ENCODE assay signal across 1 fruit fly cellular context in genomic region chr3L:11819639-11820456, dm6.
TF ChIP-seq lines count a peak whose summit lies in the region.

No protein-coding gene starts in this region.

TF ChIP-seq in whole organism, embryonic, 481 proteins besides CTCF, POLR2A, EP300 and RAD21 (continued from another document):
- no peak for TF ChIP-seq Asciz (GFP tag; optimal IDR thresholded peaks at IDR 0.05; lab: Kevin White, UChicago)
- no peak for TF ChIP-seq CG4424 (GFP tag; optimal IDR thresholded peaks at IDR 0.05; lab: Kevin White, UChicago)
- no peak for TF ChIP-seq Lpt (GFP tag; optimal IDR thresholded peaks at IDR 0.05; lab: Kevin White, UChicago)
- no peak for TF ChIP-seq B-H2 (GFP tag; optimal IDR thresholded peaks at IDR 0.05; lab: Kevin White, UChicago)
- TF ChIP-seq Scr (GFP tag; IDR thresholded peaks at IDR 0.05; lab: Robert Waterston, UW; ENCODE audit: partially characterized antibody) = peak; percentile 19; the same call in 1 of the 2 replicates
- TF ChIP-seq run (tag; optimal IDR thresholded peaks at IDR 0.05; lab: Kevin White, UChicago) = no peak
- no peak for TF ChIP-seq ro (GFP tag; IDR thresholded peaks at IDR 0.05; lab: Robert Waterston, UW)
- TF ChIP-seq CG9437 (GFP tag; optimal IDR thresholded peaks at IDR 0.05; lab: Kevin White, UChicago) = peak; percentile 13
- peak; percentile 64 for TF ChIP-seq Xrp1 (GFP tag; IDR thresholded peaks at IDR 0.05; lab: Robert Waterston, UW)
- no peak for TF ChIP-seq Ravus (GFP tag; IDR thresholded peaks at IDR 0.05; lab: Robert Waterston, UW)
- peak; percentile 17 for TF ChIP-seq Atf-2 (GFP tag; optimal IDR thresholded peaks at IDR 0.05; lab: Kevin White, UChicago)
- peak; percentile 33 for TF ChIP-seq ems (GFP tag; optimal IDR thresholded peaks at IDR 0.05; lab: Kevin White, UChicago)
- no peak for TF ChIP-seq Sry-β (GFP tag; optimal IDR thresholded peaks at IDR 0.05; lab: Kevin White, UChicago)
- TF ChIP-seq CG9817 (tag; optimal IDR thresholded peaks at IDR 0.05; lab: Kevin White, UChicago) = peak; percentile 7
- TF ChIP-seq aop (GFP tag; IDR thresholded peaks at IDR 0.05; lab: Robert Waterston, UW) = no peak
- TF ChIP-seq Hr78 (GFP tag; optimal IDR thresholded peaks at IDR 0.05; lab: Kevin White, UChicago) = peak in 1 of 2 experiments; percentile 85
- peak; percentile 62; the same call in 1 of the 2 replicates for TF ChIP-seq CG14014 (GFP tag; IDR thresholded peaks at IDR 0.05; lab: Robert Waterston, UW)
- TF ChIP-seq emc (GFP tag; optimal IDR thresholded peaks at IDR 0.05; lab: Kevin White, UChicago) = no peak
- TF ChIP-seq CG17328 (GFP tag; IDR thresholded peaks at IDR 0.05; lab: Robert Waterston, UW) = peak; percentile 30; the same call in 1 of the 2 replicates
- peak; percentile 86 for TF ChIP-seq cg (GFP tag; optimal IDR thresholded peaks at IDR 0.05; lab: Kevin White, UChicago)
- peak; percentile 63 for TF ChIP-seq CrebB (tag; optimal IDR thresholded peaks at IDR 0.05; lab: Kevin White, UChicago)
- no peak for TF ChIP-seq Lhr (GFP tag; optimal IDR thresholded peaks at IDR 0.05; lab: Kevin White, UChicago)
- no peak for TF ChIP-seq dati (GFP tag; IDR thresholded peaks at IDR 0.05; lab: Robert Waterston, UW)
- TF ChIP-seq Hand (GFP tag; optimal IDR thresholded peaks at IDR 0.05; lab: Kevin White, UChicago) = peak; percentile 25
- TF ChIP-seq fd3F (GFP tag; optimal IDR thresholded peaks at IDR 0.05; lab: Kevin White, UChicago) = peak; percentile 16
- TF ChIP-seq BtbVII (GFP tag; optimal IDR thresholded peaks at IDR 0.05; lab: Kevin White, UChicago) = peak; percentile 86
- peak; percentile 1 for TF ChIP-seq NC2β (GFP tag; optimal IDR thresholded peaks at IDR 0.05; lab: Kevin White, UChicago)
- TF ChIP-seq sqz (GFP tag; optimal IDR thresholded peaks at IDR 0.05; lab: Kevin White, UChicago) = peak; percentile 72
- TF ChIP-seq bigmax (GFP tag; optimal IDR thresholded peaks at IDR 0.05; lab: Kevin White, UChicago) = no peak
- TF ChIP-seq Jarid2 (GFP tag; optimal IDR thresholded peaks at IDR 0.05; lab: Kevin White, UChicago) = peak; percentile 48
- no peak for TF ChIP-seq Hr51 (GFP tag; optimal IDR thresholded peaks at IDR 0.05; lab: Kevin White, UChicago)
- TF ChIP-seq Ptx1 (GFP tag; IDR thresholded peaks at IDR 0.05; lab: Robert Waterston, UW) = peak; percentile 33; the same call in 1 of the 2 replicates
- TF ChIP-seq stwl (tag; optimal IDR thresholded peaks at IDR 0.05; lab: Kevin White, UChicago) = no peak
- TF ChIP-seq dysf (GFP tag; IDR thresholded peaks at IDR 0.05; lab: Robert Waterston, UW) = peak; percentile 26; the same call in 1 of the 3 replicates
- peak; percentile 23; the same call in 1 of the 2 replicates for TF ChIP-seq unc-4 (GFP tag; IDR thresholded peaks at IDR 0.05; lab: Robert Waterston, UW; ENCODE audit: partially characterized antibody)
- TF ChIP-seq CG11696 (GFP tag; IDR thresholded peaks at IDR 0.05; lab: Robert Waterston, UW) = 0 out of 2 replicates have a peak, but pooled peaks have one; percentile 11
- TF ChIP-seq CG9609 (GFP tag; optimal IDR thresholded peaks at IDR 0.05; lab: Kevin White, UChicago) = no peak
- peak; percentile 11 for TF ChIP-seq nau (GFP tag; optimal IDR thresholded peaks at IDR 0.05; lab: Kevin White, UChicago)
- no peak for TF ChIP-seq ac (GFP tag; optimal IDR thresholded peaks at IDR 0.05; lab: Kevin White, UChicago)
- TF ChIP-seq hkb (optimal IDR thresholded peaks at IDR 0.05; lab: Kevin White, UChicago) = no peak
- peak; percentile 44; the same call in 1 of the 2 replicates for TF ChIP-seq hkb (GFP tag; IDR thresholded peaks at IDR 0.05; lab: Robert Waterston, UW)
- no peak for TF ChIP-seq ken (GFP tag; IDR thresholded peaks at IDR 0.05; lab: Robert Waterston, UW)
- peak in 1 of 2 experiments; percentile 12 for TF ChIP-seq chif (GFP tag; optimal IDR thresholded peaks at IDR 0.05; lab: Kevin White, UChicago)
- TF ChIP-seq tap (tag; optimal IDR thresholded peaks at IDR 0.05; lab: Kevin White, UChicago) = no peak
- TF ChIP-seq gfzf (GFP tag; optimal IDR thresholded peaks at IDR 0.05; lab: Kevin White, UChicago) = no peak
- TF ChIP-seq sens (GFP tag; lab: Kevin White, UChicago) = peak; percentile 72
- no peak for TF ChIP-seq knrl (GFP tag; IDR thresholded peaks at IDR 0.05; lab: Robert Waterston, UW; ENCODE audit: partially characterized antibody)
- TF ChIP-seq CG14441 (GFP tag; IDR thresholded peaks at IDR 0.05; lab: Robert Waterston, UW) = peak; percentile 58; the same call in 1 of the 2 replicates
- TF ChIP-seq slou (GFP tag; optimal IDR thresholded peaks at IDR 0.05; lab: Kevin White, UChicago) = no peak
- no peak for TF ChIP-seq Lim3 (GFP tag; IDR thresholded peaks at IDR 0.05; lab: Robert Waterston, UW)
- TF ChIP-seq pho (GFP tag; optimal IDR thresholded peaks at IDR 0.05; lab: Kevin White, UChicago) = peak; percentile 19
- no peak for TF ChIP-seq Oaz (GFP tag; IDR thresholded peaks at IDR 0.05; lab: Robert Waterston, UW)
- TF ChIP-seq CG18619 (GFP tag; optimal IDR thresholded peaks at IDR 0.05; lab: Kevin White, UChicago) = peak; percentile 19
- TF ChIP-seq rib (GFP tag; IDR thresholded peaks at IDR 0.05; lab: Robert Waterston, UW) = no peak
- TF ChIP-seq CG30403 (GFP tag; optimal IDR thresholded peaks at IDR 0.05; lab: Kevin White, UChicago) = peak; percentile 11
- TF ChIP-seq CG12391 (tag; optimal IDR thresholded peaks at IDR 0.05; lab: Kevin White, UChicago) = peak; percentile 51
- no peak for TF ChIP-seq CG7271 (tag; optimal IDR thresholded peaks at IDR 0.05; lab: Kevin White, UChicago)
- TF ChIP-seq Max (GFP tag; optimal IDR thresholded peaks at IDR 0.05; lab: Kevin White, UChicago) = peak; percentile 27
- peak; percentile 55; the same call in 1 of the 2 replicates for TF ChIP-seq chm (GFP tag; IDR thresholded peaks at IDR 0.05; lab: Robert Waterston, UW)
- TF ChIP-seq CG3726 (GFP tag; IDR thresholded peaks at IDR 0.05; lab: Robert Waterston, UW) = peak; percentile 8; the same call in 1 of the 3 replicates
- TF ChIP-seq Dfd (GFP tag; optimal IDR thresholded peaks at IDR 0.05; lab: Kevin White, UChicago) = no peak
- no peak for TF ChIP-seq H15 (GFP tag; IDR thresholded peaks at IDR 0.05; lab: Robert Waterston, UW)
- TF ChIP-seq CG10431 (GFP tag; optimal IDR thresholded peaks at IDR 0.05; lab: Kevin White, UChicago) = no peak
- TF ChIP-seq Stat92E (GFP tag; optimal IDR thresholded peaks at IDR 0.05; lab: Kevin White, UChicago) = peak in 1 of 3 experiments; percentile 36
- TF ChIP-seq Hmx (GFP tag; optimal IDR thresholded peaks at IDR 0.05; lab: Kevin White, UChicago) = no peak
- no peak for TF ChIP-seq CG4360 (GFP tag; IDR thresholded peaks at IDR 0.05; lab: Robert Waterston, UW)
- TF ChIP-seq klu (GFP tag; IDR thresholded peaks at IDR 0.05; lab: Robert Waterston, UW) = no peak
- no peak for TF ChIP-seq dmrt99B (tag; optimal IDR thresholded peaks at IDR 0.05; lab: Kevin White, UChicago)
- TF ChIP-seq nerfin-2 (GFP tag; IDR thresholded peaks at IDR 0.05; lab: Robert Waterston, UW; ENCODE audit: partially characterized antibody) = no peak
- no peak for TF ChIP-seq CG3281 (GFP tag; optimal IDR thresholded peaks at IDR 0.05; lab: Kevin White, UChicago)
- peak; percentile 44 for TF ChIP-seq ind (GFP tag; optimal IDR thresholded peaks at IDR 0.05; lab: Kevin White, UChicago)
- no peak for TF ChIP-seq CG12659 (GFP tag; optimal IDR thresholded peaks at IDR 0.05; lab: Kevin White, UChicago)
- no peak for TF ChIP-seq ttk (GFP tag; IDR thresholded peaks at IDR 0.05; lab: Robert Waterston, UW)
- no peak for TF ChIP-seq stc (GFP tag; IDR thresholded peaks at IDR 0.05; lab: Robert Waterston, UW)
- peak; percentile 4 for TF ChIP-seq CG31365 (tag; optimal IDR thresholded peaks at IDR 0.05; lab: Kevin White, UChicago)
- TF ChIP-seq zf30C (GFP tag; optimal IDR thresholded peaks at IDR 0.05; lab: Kevin White, UChicago) = no peak
- no peak for TF ChIP-seq sim (GFP tag; IDR thresholded peaks at IDR 0.05; lab: Robert Waterston, UW)
- no peak for TF ChIP-seq cad (GFP tag; optimal IDR thresholded peaks at IDR 0.05; lab: Kevin White, UChicago)
- TF ChIP-seq Gug (GFP tag; IDR thresholded peaks at IDR 0.05; lab: Robert Waterston, UW) = peak; percentile 29; the same call in 1 of the 4 replicates
- TF ChIP-seq onecut (GFP tag; IDR thresholded peaks at IDR 0.05; lab: Robert Waterston, UW) = peak; percentile 52
- no peak for TF ChIP-seq Tbp (GFP tag; optimal IDR thresholded peaks at IDR 0.05; lab: Kevin White, UChicago)
- peak; percentile 65; the same call in 2 of the 3 replicates for TF ChIP-seq ci (GFP tag; IDR thresholded peaks at IDR 0.05; lab: Robert Waterston, UW)
- peak; percentile 13; the same call in 1 of the 2 replicates for TF ChIP-seq tna (GFP tag; IDR thresholded peaks at IDR 0.05; lab: Robert Waterston, UW; ENCODE audit: partially characterized antibody)
- TF ChIP-seq Poxn (GFP tag; IDR thresholded peaks at IDR 0.05; lab: Robert Waterston, UW) = 0 out of 2 replicates have a peak, but pooled peaks have one; percentile 19
- no peak for TF ChIP-seq Usf (GFP tag; optimal IDR thresholded peaks at IDR 0.05; lab: Kevin White, UChicago)
- peak; percentile 84; the same call in 3 of the 4 replicates for TF ChIP-seq chinmo (GFP tag; IDR thresholded peaks at IDR 0.05; lab: Robert Waterston, UW; ENCODE audit: partially characterized antibody)
- peak; percentile 27 for TF ChIP-seq Bteb2 (GFP tag; optimal IDR thresholded peaks at IDR 0.05; lab: Kevin White, UChicago)
- TF ChIP-seq CG2202 (tag; optimal IDR thresholded peaks at IDR 0.05; lab: Kevin White, UChicago) = no peak
- TF ChIP-seq CG12236 (GFP tag; optimal IDR thresholded peaks at IDR 0.05; lab: Kevin White, UChicago) = no peak
- TF ChIP-seq CG14965 (GFP tag; optimal IDR thresholded peaks at IDR 0.05; lab: Kevin White, UChicago; ENCODE audit: borderline replicate concordance) = no peak
- peak; percentile 40 for TF ChIP-seq MBD-R2 (GFP tag; IDR thresholded peaks at IDR 0.05; lab: Robert Waterston, UW)
- 0 out of 2 replicates have a peak, but pooled peaks have one; percentile 22 for TF ChIP-seq CG31224 (GFP tag; IDR thresholded peaks at IDR 0.05; lab: Robert Waterston, UW)
- peak; percentile 21 for TF ChIP-seq her (GFP tag; optimal IDR thresholded peaks at IDR 0.05; lab: Kevin White, UChicago)
- TF ChIP-seq CG11247 (GFP tag; IDR thresholded peaks at IDR 0.05; lab: Robert Waterston, UW) = 0 out of 2 replicates have a peak, but pooled peaks have one; percentile 32
- TF ChIP-seq Ets97D (GFP tag; optimal IDR thresholded peaks at IDR 0.05; lab: Kevin White, UChicago) = no peak
- TF ChIP-seq CG10565 (GFP tag; optimal IDR thresholded peaks at IDR 0.05; lab: Kevin White, UChicago) = no peak
- peak; percentile 70 for TF ChIP-seq Atf6 (GFP tag; IDR thresholded peaks at IDR 0.05; lab: Robert Waterston, UW)
TF ChIP-seq in whole organism, embryonic: peak in this region for 166.
